Worm (Caenorhabditis elegans) whole organism, mixed stage, embryonic: ENCODE data around the gene sphk-1.

Experiments
- M03D4.4 ChIP-seq: sonication (generic microtip); optimal IDR thresholded peaks from 2 replicates; lab custom pipeline; 2017; ENCODE audit warnings: mild to moderate bottlenecking, missing genetic modification characterization, missing compliant biosample characterization
- bed-3 ChIP-seq: fragments of 200-800 bp; sonication (Bioruptor generic); optimal IDR thresholded peaks from 3 replicates; lab custom pipeline; 2018; ENCODE audit warnings: mild to moderate bottlenecking, missing genetic modification characterization, moderate library complexity, missing compliant biosample characterization
- blmp-1 ChIP-seq: fragments of 150-350 bp; optimal IDR thresholded peaks from 2 replicates; lab custom pipeline; 2014; ENCODE audit warnings: missing biosample characterization, missing genetic modification characterization
- ceh-39 ChIP-seq: fragments of 150-350 bp; optimal IDR thresholded peaks from 2 replicates; lab custom pipeline; 2014; ENCODE audit warnings: missing biosample characterization, missing genetic modification characterization
- ceh-83 ChIP-seq: fragments of 200-800 bp; sonication (Bioruptor generic); optimal IDR thresholded peaks from 2 replicates; lab custom pipeline; 2018; ENCODE audit warnings: mild to moderate bottlenecking, missing genetic modification characterization, missing compliant biosample characterization
- ces-1 ChIP-seq: fragments of 150-350 bp; optimal IDR thresholded peaks from 2 replicates; lab custom pipeline; 2014; ENCODE audit warnings: missing biosample characterization, missing genetic modification reagents, missing genetic modification characterization
- cnd-1 ChIP-seq: fragments of 200-800 bp; sonication (Bioruptor generic); optimal IDR thresholded peaks from 2 replicates; lab custom pipeline; 2018; ENCODE audit warnings: mild to moderate bottlenecking, missing genetic modification characterization, missing compliant biosample characterization
- drap-1 ChIP-seq: fragments of 200-800 bp; sonication (Bioruptor generic); optimal IDR thresholded peaks from 3 replicates; lab custom pipeline; 2018; ENCODE audit warnings: mild to moderate bottlenecking, missing genetic modification characterization, missing compliant biosample characterization
- elt-1 ChIP-seq: sonication (generic microtip); optimal IDR thresholded peaks from 2 replicates; lab custom pipeline; 2017; ENCODE audit warnings: missing genetic modification characterization, mild to moderate bottlenecking, missing compliant biosample characterization, antibody characterized with exemption, moderate library complexity, borderline replicate concordance; ENCODE audit not compliant: insufficient read depth
- flh-1 ChIP-seq: fragments of 200-800 bp; sonication (Bioruptor generic); optimal IDR thresholded peaks from 2 replicates; lab custom pipeline; 2018; ENCODE audit warnings: mild to moderate bottlenecking, missing genetic modification characterization, moderate library complexity, missing compliant biosample characterization
- ham-2 ChIP-seq: fragments of 200-800 bp; sonication (Bioruptor generic); optimal IDR thresholded peaks from 2 replicates; lab custom pipeline; 2018; ENCODE audit warnings: mild to moderate bottlenecking, missing genetic modification characterization, missing compliant biosample characterization
- hlh-1 ChIP-seq: fragments of 150-350 bp; optimal IDR thresholded peaks from 2 replicates; lab custom pipeline; 2014; ENCODE audit warnings: missing biosample characterization, missing genetic modification reagents, missing genetic modification characterization
- lin-13 ChIP-seq: fragments of 150-350 bp; optimal IDR thresholded peaks from 2 replicates; lab custom pipeline; 2014; ENCODE audit warnings: missing biosample characterization, missing genetic modification characterization
- lsy-2 ChIP-seq: fragments of 150-350 bp; optimal IDR thresholded peaks from 2 replicates; lab custom pipeline; 2014; ENCODE audit warnings: missing biosample characterization, missing genetic modification characterization
- mep-1 ChIP-seq: fragments of 150-350 bp; optimal IDR thresholded peaks from 2 replicates; lab custom pipeline; 2017; ENCODE audit warnings: missing biosample characterization, missing genetic modification reagents, missing genetic modification characterization, inconsistent platforms
- mls-2 ChIP-seq: sonication (generic microtip); optimal IDR thresholded peaks from 2 replicates; lab custom pipeline; 2016; ENCODE audit warnings: mild to moderate bottlenecking, missing genetic modification characterization, moderate library complexity, missing compliant biosample characterization
- nhr-12 ChIP-seq: fragments of 150-350 bp; optimal IDR thresholded peaks from 2 replicates; lab custom pipeline; 2014; ENCODE audit warnings: missing biosample characterization, missing genetic modification characterization
- nhr-2 ChIP-seq: fragments of 150-350 bp; optimal IDR thresholded peaks from 2 replicates; lab custom pipeline; 2014; ENCODE audit warnings: missing biosample characterization, missing genetic modification characterization
- nhr-237 ChIP-seq: fragments of 150-350 bp; optimal IDR thresholded peaks from 2 replicates; lab custom pipeline; 2014; ENCODE audit warnings: missing biosample characterization, missing genetic modification characterization
- nhr-76 ChIP-seq: sonication (generic microtip); optimal IDR thresholded peaks from 2 replicates; lab custom pipeline; 2017; ENCODE audit warnings: missing biosample characterization, missing genetic modification characterization
- pha-4 ChIP-seq: fragments of 150-350 bp; optimal IDR thresholded peaks from 2 replicates; lab custom pipeline; 2018; ENCODE audit warnings: missing biosample characterization, missing genetic modification reagents, missing genetic modification characterization
- sem-2 ChIP-seq: fragments of 200-800 bp; sonication (Bioruptor generic); optimal IDR thresholded peaks from 2 replicates; lab custom pipeline; 2018; ENCODE audit warnings: mild to moderate bottlenecking, missing genetic modification characterization, missing compliant biosample characterization
- sptf-1 ChIP-seq: sonication (generic microtip); optimal IDR thresholded peaks from 2 replicates; lab custom pipeline; 2017; ENCODE audit warnings: mild to moderate bottlenecking, missing genetic modification characterization, moderate library complexity, missing compliant biosample characterization
- tbx-8 ChIP-seq: fragments of 200-800 bp; sonication (Bioruptor generic); optimal IDR thresholded peaks from 2 replicates; lab custom pipeline; 2018; ENCODE audit warnings: mild to moderate bottlenecking, missing genetic modification characterization, moderate library complexity, missing compliant biosample characterization
- unc-120 ChIP-seq: sonication (generic microtip); optimal IDR thresholded peaks from 2 replicates; lab custom pipeline; 2017; ENCODE audit warnings: missing genetic modification characterization, missing compliant biosample characterization; ENCODE audit not compliant: poor library complexity, severe bottlenecking
- unc-39 ChIP-seq: fragments of 150-350 bp; optimal IDR thresholded peaks from 2 replicates; lab custom pipeline; 2014; ENCODE audit warnings: missing biosample characterization, missing genetic modification characterization
- unc-62 ChIP-seq: fragments of 150-350 bp; optimal IDR thresholded peaks from 2 replicates; lab custom pipeline; 2014; ENCODE audit warnings: missing biosample characterization, missing genetic modification reagents, missing genetic modification characterization
- zip-8 ChIP-seq: fragments of 150-350 bp; optimal IDR thresholded peaks from 2 replicates; lab custom pipeline; 2014; ENCODE audit warnings: missing biosample characterization, missing genetic modification characterization
- ztf-11 ChIP-seq: fragments of 150-350 bp; optimal IDR thresholded peaks from 2 replicates; lab custom pipeline; 2014; ENCODE audit warnings: missing biosample characterization, missing genetic modification characterization

sphk-1 gene

ce11 chrII:8695783-8696182, 5.7 kb downstream of the sphk-1 start, which contains the start of gene C34C6.10:
Gene C34C6.10 (minus strand): TSS chrII:8695883.
- TF ChIP-seq nhr-2 (tag; lab: Kevin White, UChicago): no peak

- TF ChIP-seq zip-8 (tag; lab: Kevin White, UChicago) (peak; percentile 72), hlh-1 (tag; lab: Kevin White, UChicago) (no peak), lsy-2 (tag; lab: Kevin White, UChicago) (no peak), nhr-2 (tag; lab: Kevin White, UChicago) (no peak)
Observed at ce11 chrII:8691344-8691960, 10.0 kb downstream of the sphk-1 start, which contains the start of gene C34C6.3. Gene C34C6.3 (plus strand): TSS chrII:8691910.

- no peak for TF ChIP-seq unc-39 (tag; lab: Kevin White, UChicago)
- no peak for TF ChIP-seq nhr-237 (tag; lab: Kevin White, UChicago)
- TF ChIP-seq ceh-83 (GFP tag; lab: Kevin White, UChicago): no peak
- TF ChIP-seq tbx-8: no peak
- no peak for TF ChIP-seq ztf-11 (tag; lab: Kevin White, UChicago)
- no peak for TF ChIP-seq nhr-12 (tag; lab: Kevin White, UChicago)
- TF ChIP-seq unc-120 (tag; lab: Kevin White, UChicago): no peak
- no peak for TF ChIP-seq hlh-1 (tag; lab: Kevin White, UChicago)
- no peak for TF ChIP-seq ces-1 (GFP tag; lab: Kevin White, UChicago)
- no peak for TF ChIP-seq nhr-76 (tag; lab: Kevin White, UChicago)
- no peak for TF ChIP-seq ham-2
- TF ChIP-seq ceh-39 (tag; lab: Kevin White, UChicago): no peak
- TF ChIP-seq nhr-2 (tag; lab: Kevin White, UChicago): no peak
Observed at ce11 chrII:8685623-8686022, 15.8 kb downstream of the sphk-1 start, which contains the start of gene C34C6.9. Gene C34C6.9 (plus strand): TSS chrII:8685923.

ce11 chrII:8684824-8685223, 16.6 kb downstream of the sphk-1 start, which contains the start of gene hgap-2:
Gene hgap-2 (minus strand): TSS chrII:8684924.
- TF ChIP-seq lsy-2 (tag; lab: Kevin White, UChicago): no peak
- no peak for TF ChIP-seq sem-2 (GFP tag; lab: Kevin White, UChicago)
- no peak for TF ChIP-seq drap-1 (GFP tag; lab: Kevin White, UChicago)
- no peak for TF ChIP-seq pha-4 (tag; lab: Kevin White, UChicago)
- TF ChIP-seq ham-2: no peak
- TF ChIP-seq nhr-12 (tag; lab: Kevin White, UChicago): no peak
- no peak for TF ChIP-seq unc-62 (GFP tag; lab: Kevin White, UChicago)
- TF ChIP-seq nhr-237 (tag; lab: Kevin White, UChicago): no peak
- TF ChIP-seq lin-13 (tag; lab: Kevin White, UChicago): no peak
- TF ChIP-seq cnd-1 (tag; lab: Kevin White, UChicago): no peak
- no peak for TF ChIP-seq nhr-76 (tag; lab: Kevin White, UChicago)
- TF ChIP-seq elt-1 (tag; lab: Kevin White, UChicago): no peak
- TF ChIP-seq ztf-11 (tag; lab: Kevin White, UChicago): no peak
- no peak for TF ChIP-seq ceh-39 (tag; lab: Kevin White, UChicago)
- TF ChIP-seq M03D4.4 (tag; lab: Kevin White, UChicago): no peak
- no peak for TF ChIP-seq mls-2 (tag; lab: Kevin White, UChicago)
- no peak for TF ChIP-seq zip-8 (tag; lab: Kevin White, UChicago)
- TF ChIP-seq flh-1 (GFP tag; lab: Kevin White, UChicago): no peak
- no peak for TF ChIP-seq unc-39 (tag; lab: Kevin White, UChicago)
- no peak for TF ChIP-seq tbx-8

ce11 chrII:8683933-8684332, 17.5 kb downstream of the sphk-1 start:
- peak; percentile 93 for TF ChIP-seq unc-120 (tag; lab: Kevin White, UChicago)
- peak; percentile 55 for TF ChIP-seq ces-1 (GFP tag; lab: Kevin White, UChicago)
- no peak for TF ChIP-seq elt-1 (tag; lab: Kevin White, UChicago)
- peak; percentile 21 for TF ChIP-seq mep-1 (tag; lab: Kevin White, UChicago)
- TF ChIP-seq pha-4 (tag; lab: Kevin White, UChicago): no peak
- TF ChIP-seq unc-62 (GFP tag; lab: Kevin White, UChicago): no peak
- no peak for TF ChIP-seq bed-3 (GFP tag; lab: Kevin White, UChicago)
- TF ChIP-seq ceh-83 (GFP tag; lab: Kevin White, UChicago): no peak
- TF ChIP-seq blmp-1: no peak
- no peak for TF ChIP-seq zip-8 (tag; lab: Kevin White, UChicago)
- TF ChIP-seq sptf-1 (tag; lab: Kevin White, UChicago): no peak
